Worm (Caenorhabditis elegans) whole organism, L4 larva: ENCODE data around the gene F33E11.2.

Experiments
- ama-1 ChIP-seq: fragments of 150-350 bp; optimal IDR thresholded peaks from 2 replicates; lab custom pipeline; 2014; ENCODE audit warnings: inconsistent platforms, mixed read lengths
- hlh-30 ChIP-seq: sonication (generic microtip); optimal IDR thresholded peaks from 2 replicates; lab custom pipeline; 2017; ENCODE audit warnings: antibody characterized with exemption, mild to moderate bottlenecking, missing genetic modification characterization, missing compliant biosample characterization; ENCODE audit not compliant: insufficient read depth
- nhr-11 ChIP-seq: fragments of 150-350 bp; optimal IDR thresholded peaks from 2 replicates; lab custom pipeline; 2014; ENCODE audit warnings: missing biosample characterization, missing genetic modification characterization
- unc-62 ChIP-seq, 3 experiments: fragments of 150-350 bp in 1 of 3; sonication (generic microtip); optimal IDR thresholded peaks in 2 of 3; peaks in 1 of 3; 1 replicate in 1 of 3; 2 replicates in 2 of 3; lab custom pipeline; 2014 to 2017; ENCODE audit warnings: missing biosample characterization in 3 of 3, missing genetic modification characterization in 3 of 3, missing genetic modification reagents in 3 of 3, missing genotype in 1 of 3
- zip-11 ChIP-seq: fragments of 200-800 bp; sonication (Bioruptor generic); IDR thresholded peaks from 2 replicates; pipeline ENCODE4 v1.3.6; 2022; ENCODE audit warnings: missing genetic modification characterization, missing compliant biosample characterization

- TF ChIP-seq hlh-30 (tag; lab: Kevin White, UChicago) (no peak), unc-62 (GFP tag; optimal IDR thresholded peaks at IDR 0.05 in 1 of 2; lab: Kevin White, UChicago) (peak in 1 of 2 experiments; percentile 76), unc-62 (tag; optimal IDR thresholded peaks at IDR 0.05; lab: Kevin White, UChicago) (no peak), nhr-11 (tag; lab: Kevin White, UChicago) (peak; percentile 29), zip-11 (no peak), ama-1 (no peak)
Observed at ce11 chrV:281111-281510, 16.6 kb upstream of the F33E11.2 start.
